Fruit fly (Drosophila melanogaster): ENCODE measurements around the gene CG32073.
A peak's percentile ranks its signal among the peaks of the same experiment; 100 is the strongest.

Gene CG32073

DNA sequence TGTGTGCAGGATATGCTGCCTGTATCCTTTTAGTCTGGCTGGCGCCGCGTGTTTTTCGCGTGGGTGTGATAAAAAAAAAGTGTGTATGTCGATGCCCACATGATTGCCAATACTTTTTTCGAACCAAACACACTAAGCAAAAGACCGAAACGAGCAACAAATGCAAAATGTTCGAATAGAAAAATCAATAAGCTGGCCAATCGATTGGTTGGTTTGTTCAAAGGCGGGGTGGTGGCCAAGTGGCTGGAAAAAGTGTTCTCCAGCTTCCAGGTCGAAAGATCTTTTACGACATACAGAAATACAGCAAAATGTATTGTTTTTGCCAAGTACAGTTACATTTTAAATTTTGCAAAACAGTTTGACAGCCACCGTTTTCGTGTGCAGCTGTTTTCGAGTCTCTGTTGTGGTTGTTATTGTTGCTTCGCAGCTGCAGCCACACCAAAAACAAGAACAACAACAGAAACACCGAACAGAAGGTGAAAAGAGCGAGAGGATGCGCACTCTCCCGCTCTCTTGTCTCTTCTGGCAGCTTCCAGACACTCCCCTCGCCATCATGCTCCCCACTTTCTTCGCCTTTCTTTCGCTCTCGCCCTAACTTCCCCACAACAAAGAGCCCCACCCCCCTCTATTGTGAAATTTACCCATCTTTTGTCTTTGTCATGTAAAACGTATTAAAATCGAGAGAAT is 16.4 kb upstream of the CG32073 start:
- TF ChIP-seq CG8478 (optimal IDR thresholded peaks at IDR 0.05) (no peak), CTCF (optimal IDR thresholded peaks at IDR 0.05) (no peak)

DNA sequence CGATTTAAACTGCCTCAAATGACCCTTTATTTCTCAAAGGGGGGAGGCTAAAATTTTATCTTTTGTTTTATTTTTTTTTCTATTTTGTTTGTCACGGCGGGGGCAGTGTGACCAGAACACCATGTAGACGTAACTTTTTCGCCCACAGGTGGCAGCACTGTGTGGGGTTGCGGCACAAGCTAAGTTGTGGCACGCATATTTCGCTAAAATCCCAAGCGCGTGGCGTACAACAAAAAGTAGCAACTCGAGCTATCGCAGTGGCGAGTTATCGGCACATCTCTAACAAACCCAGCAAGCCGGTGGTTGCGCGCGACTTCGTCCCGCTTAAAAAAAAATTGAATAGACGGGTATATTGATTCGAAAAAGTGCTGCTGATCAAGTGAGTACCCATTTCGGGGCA is 15.7 kb upstream of the CG32073 start, which contains the start of the genes Ufd1 and NaPi-III:
Gene Ufd1, minus strand, starts transcription at position 129 of the 400 bp plus-strand sequence.
Gene NaPi-III, plus strand, starts transcription at position 261 of the 400 bp plus-strand sequence.
- TF ChIP-seq CTCF (optimal IDR thresholded peaks at IDR 0.05): peak; percentile 96
- TF ChIP-seq CG8478 (optimal IDR thresholded peaks at IDR 0.05): no peak

DNA sequence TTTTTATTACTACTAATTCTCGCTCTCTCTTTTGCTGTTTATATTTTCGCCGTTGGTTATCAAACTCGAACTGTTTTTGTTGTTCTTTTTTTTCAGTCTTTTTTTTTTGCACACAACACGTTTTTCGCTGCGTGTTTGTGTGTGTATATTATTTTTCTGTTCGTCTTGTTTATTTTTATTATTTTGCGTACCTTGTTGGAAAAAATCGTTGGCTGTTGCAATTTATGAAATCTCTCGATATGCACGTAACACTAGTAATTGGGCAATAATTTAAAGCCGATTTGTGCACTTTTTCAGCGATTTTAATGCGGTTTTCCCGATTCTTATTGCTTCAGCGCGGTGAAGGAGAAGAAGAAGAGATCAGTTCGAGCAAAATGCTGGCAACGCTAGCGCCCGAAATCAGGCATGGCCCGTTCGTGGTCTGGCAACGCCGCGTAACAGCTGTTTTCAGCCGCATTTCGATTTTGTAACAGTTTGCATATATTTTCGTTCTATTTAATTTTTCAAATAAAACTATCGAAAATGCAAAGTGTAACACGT is 13.1 kb upstream of the CG32073 start, which contains the start of the genes FoxK and mRpL2:
Gene FoxK, minus strand, starts transcription at position 365 of the 540 bp plus-strand sequence.
Gene mRpL2, plus strand, starts transcription at position 429 of the 540 bp plus-strand sequence.
- TF ChIP-seq CG8478 (optimal IDR thresholded peaks at IDR 0.05): no peak
- TF ChIP-seq CTCF (optimal IDR thresholded peaks at IDR 0.05): peak; percentile 44 to 51

DNA sequence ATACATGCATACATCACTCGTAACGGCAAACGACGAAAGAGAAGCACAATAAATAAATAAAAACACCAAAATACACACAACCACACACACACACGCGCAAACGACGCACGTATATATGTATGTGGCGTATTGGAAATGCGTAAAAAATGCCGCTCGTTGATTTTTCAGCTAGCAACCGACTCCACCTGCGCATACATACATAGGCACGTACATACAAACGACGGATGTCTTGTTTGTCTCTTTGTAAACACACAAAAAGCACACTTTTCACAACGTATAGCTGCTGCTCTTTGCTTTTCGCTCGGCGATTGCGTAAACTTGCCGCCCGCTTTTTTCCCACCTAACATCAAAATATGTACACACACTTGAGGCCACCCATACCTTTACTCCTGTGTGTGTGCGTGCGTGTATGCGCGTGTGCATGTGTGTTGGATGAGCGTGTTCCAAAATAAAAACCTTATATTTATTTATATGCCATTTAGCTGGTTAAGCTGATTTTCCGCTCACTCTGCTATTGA is 12.6 kb upstream of the CG32073 start:
- no peak for TF ChIP-seq CG8478 (optimal IDR thresholded peaks at IDR 0.05)
- no peak for TF ChIP-seq CTCF (optimal IDR thresholded peaks at IDR 0.05)

DNA sequence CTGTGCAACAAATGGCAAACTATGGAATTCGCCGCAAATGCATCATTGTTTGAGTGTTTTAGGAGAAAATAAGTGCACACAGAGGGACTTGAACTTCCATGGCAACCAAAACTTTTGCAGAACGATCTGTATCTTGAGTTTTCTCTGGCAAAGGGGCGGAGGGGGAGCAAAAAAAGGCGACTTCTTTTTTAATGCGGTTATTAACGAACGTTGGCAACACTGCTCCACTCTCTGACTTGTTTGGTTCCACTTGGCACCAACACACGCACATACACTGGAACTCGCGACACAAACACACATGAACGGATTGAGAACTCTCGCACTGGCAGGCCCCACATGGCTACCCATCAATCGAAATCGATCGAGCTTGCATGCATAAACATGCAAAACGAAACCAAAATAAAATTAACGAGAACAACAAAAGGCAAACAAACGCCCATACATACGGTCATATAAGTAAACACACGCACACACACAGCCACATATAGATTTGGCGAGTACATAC is 12.1 kb upstream of the CG32073 start:
- TF ChIP-seq CTCF (optimal IDR thresholded peaks at IDR 0.05): no peak
- TF ChIP-seq CG8478 (optimal IDR thresholded peaks at IDR 0.05): no peak

DNA sequence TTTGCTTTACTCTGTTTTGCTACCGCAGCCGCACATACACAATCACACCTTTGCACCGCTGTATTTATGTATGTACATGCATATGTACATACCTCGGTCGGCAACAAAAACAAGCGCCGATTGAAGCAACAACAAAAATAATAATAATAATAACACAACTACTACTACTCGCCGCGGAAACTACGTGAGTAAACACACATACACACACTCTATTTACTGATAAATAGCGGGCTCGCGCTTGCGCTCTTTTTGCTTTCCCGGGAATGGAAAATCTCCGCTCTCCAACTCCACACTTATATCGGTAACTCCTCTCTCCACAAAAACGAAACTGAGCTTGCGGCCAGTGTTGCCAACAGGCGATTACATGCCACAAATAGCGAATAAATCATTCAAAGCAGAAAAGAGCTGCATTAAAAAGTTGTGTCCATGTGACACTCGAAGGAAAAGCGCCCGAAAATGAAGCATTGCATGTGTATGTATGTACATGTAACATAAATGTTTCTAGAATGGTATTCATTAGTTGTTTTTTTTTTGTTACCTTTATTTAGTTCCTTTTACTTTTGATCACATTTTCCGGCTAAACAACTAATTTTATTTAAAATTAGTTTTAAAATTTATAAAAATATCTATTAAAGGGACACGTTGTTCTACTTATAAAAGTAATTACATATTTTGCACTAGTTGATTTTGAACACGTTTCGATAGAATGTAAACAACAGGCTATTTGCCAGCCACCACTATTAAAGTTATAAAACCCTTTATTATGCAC is 11.4 kb upstream of the CG32073 start:
- TF ChIP-seq CG8478 (optimal IDR thresholded peaks at IDR 0.05): no peak
- no peak for TF ChIP-seq CTCF (optimal IDR thresholded peaks at IDR 0.05)

DNA sequence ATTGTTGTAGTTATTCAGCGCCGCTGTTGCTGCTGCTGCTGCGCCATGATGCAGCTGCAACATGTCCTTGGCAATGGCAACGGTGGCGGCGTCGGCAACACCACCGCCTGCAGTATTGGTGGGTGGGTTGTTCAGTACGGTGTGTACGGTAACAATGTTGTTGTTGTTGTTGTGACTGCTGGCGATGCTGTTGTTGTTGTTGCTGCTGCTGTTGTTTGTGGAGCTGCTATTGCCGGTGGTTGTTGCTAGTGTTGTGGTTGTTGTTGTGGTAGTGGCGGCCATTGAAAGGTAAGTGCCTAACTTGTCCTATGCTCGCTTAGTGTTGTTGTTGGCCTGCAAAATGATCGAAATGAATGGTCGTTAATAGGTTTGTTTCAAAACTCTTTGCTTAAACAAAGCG is 10.4 kb upstream of the CG32073 start:
- TF ChIP-seq CTCF (optimal IDR thresholded peaks at IDR 0.05) (no peak), CG8478 (optimal IDR thresholded peaks at IDR 0.05) (no peak)

DNA sequence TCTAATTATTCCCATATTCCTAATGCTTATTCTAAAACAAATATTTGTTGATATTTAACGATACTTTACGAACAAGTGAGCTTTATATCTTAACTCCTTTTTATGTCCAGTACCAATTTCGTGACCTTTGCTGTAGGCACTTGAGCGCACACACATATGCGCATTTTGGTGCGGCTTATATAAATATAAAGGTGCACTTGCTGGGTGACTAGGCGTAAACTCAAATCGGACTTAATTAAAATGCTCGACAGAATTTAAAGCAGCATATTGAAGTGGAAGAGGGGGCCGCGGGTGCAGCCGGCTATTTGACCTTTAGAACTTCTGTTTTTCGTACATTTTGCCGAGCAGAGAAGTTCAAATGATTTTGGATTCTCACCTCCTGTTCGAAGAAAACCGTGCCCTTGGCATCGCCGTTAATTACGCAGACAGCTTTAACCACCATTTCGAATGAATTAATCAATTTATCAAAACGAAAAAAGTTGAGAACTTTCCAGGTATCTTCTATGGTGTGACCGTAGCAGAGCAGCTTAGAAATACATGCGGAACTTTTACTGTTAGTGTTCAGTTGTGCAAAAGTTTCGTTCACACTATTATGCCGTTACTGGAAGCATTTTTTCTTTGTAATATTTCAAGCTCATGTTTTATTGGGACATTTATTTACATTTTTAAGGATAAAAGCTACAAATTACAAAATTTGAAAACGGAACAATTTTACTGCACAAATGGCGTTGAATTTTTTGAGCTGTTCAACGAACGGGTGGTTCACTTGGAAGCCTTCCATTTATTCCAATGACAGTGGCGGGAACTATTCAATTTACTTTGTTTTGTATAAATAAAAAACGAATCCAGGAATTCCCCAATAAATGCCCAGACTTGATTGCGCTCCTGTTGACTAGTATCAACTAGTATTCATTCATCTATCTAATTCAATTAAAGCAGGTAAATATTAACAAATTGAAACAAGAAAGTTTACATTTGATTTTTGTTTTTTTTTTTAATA is 6.1 kb upstream of the CG32073 start, which contains the start of gene Sod1:
Gene Sod1, minus strand, starts transcription at position 543 of the 1,000 bp plus-strand sequence.
- TF ChIP-seq CG8478 (optimal IDR thresholded peaks at IDR 0.05): no peak
- TF ChIP-seq CTCF (optimal IDR thresholded peaks at IDR 0.05): no peak

DNA sequence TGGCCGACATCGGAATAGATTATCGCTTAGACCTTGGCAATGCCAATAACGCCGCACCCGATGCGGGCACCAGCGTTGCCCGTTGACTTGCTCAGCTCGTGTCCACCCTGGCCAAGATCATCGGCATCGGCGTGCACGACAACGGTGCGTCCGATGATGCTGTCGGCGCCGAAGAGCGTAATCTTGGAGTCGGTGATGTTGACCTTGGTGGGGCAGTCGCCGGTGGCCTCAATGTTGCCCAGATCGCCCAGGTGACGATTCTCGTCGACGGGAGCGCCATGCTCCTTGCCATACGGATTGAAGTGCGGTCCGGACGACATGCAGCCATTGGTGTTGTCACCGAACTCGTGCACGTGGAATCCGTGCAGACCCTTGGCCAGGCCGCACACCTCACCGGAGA is 5.0 kb upstream of the CG32073 start:
- TF ChIP-seq CG8478 (optimal IDR thresholded peaks at IDR 0.05): no peak
- TF ChIP-seq CTCF (optimal IDR thresholded peaks at IDR 0.05): no peak

DNA sequence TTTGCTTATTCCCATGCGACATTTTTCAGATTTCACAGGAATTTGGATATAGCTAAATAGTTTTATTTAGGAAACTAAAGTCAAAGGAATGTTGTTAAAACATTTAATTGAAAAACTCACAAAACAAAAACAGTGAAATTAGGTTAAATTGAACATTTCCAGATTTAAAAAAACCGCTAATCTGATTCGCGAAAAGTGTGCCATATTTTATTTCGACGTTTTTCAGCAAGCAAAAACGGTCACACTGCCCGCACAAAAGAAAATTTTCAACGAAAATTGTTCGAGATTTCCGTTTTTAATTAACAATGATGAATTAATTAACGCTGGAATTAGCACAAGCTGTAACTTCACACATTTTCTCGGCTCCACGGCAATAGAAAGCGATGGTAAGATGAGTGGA is 2.1 kb upstream of the CG32073 start, which contains the start of the genes CG34012 and emei:
Gene CG34012, minus strand, starts transcription at position 52 of the 400 bp plus-strand sequence.
Gene emei, plus strand, starts transcription at position 237 of the 400 bp plus-strand sequence.
- no peak for TF ChIP-seq CG8478 (optimal IDR thresholded peaks at IDR 0.05)
- TF ChIP-seq CTCF (optimal IDR thresholded peaks at IDR 0.05): no peak

DNA sequence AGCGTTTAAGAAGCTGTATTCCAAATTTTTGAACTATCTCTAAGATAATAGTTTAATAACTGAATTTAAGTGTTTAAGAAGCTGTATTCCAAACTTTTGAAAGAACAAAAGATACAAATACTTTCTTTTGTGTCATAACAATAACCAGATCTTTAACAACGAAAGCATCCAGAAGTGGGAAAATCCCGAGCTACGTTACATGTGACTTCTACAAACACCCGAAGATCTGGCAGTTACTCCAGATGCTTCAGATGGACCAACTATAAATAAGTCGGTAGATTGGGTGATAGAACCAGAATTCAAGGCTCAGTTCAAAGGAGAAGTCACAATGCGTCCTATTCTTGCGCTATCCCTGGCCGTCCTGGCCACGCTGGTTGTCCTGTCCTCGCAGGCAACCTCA is 553 bp upstream of the CG32073 start, which contains the start of gene CG12522:
Gene CG12522, plus strand, starts transcription at position 301 of the 400 bp plus-strand sequence.
- TF ChIP-seq CTCF (optimal IDR thresholded peaks at IDR 0.05): no peak
- no peak for TF ChIP-seq CG8478 (optimal IDR thresholded peaks at IDR 0.05)

DNA sequence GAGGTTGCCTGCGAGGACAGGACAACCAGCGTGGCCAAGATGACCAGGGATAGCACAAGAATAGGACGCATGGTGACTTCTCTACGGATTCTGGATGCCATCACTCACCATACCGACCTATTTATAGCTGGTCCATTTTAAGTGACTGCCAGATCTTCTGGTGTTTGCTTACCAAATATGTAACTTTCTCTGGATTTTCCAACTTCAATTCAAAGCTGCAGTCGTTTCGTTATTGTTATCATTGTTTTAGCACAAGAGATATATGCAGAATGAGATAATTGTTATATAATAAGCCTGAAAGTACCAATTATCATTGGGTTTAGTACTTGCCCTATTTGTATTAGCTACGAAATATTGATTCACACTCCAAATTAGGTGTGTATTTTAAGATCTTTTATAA is 3.6 kb downstream of the CG32073 start, which contains the start of gene CG32071:
Gene CG32071, minus strand, starts transcription at position 101 of the 400 bp plus-strand sequence.
- TF ChIP-seq CG8478 (optimal IDR thresholded peaks at IDR 0.05) (no peak), CTCF (optimal IDR thresholded peaks at IDR 0.05) (no peak)

DNA sequence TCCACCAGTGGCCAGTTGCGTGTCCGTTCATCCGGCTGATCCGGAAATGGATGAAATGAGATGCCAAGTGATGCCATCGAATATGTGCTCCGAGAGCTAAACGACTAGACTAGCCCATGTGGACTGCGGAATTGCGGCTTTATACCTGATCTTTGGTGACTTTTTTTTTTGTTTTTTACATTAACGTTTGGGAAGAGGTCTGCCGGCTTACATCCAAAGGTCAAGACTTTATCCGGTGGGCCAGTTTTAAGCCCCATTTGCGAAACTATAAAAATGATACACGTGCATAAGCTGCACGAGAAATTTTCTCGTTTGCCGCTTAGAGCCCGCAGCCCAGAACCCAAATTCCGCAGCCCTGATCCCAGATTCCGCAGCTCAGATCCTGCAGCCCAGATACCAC is 4.5 kb downstream of the CG32073 start, which contains the start of gene Elo68alpha:
Gene Elo68alpha, minus strand, starts transcription at position 101 of the 400 bp plus-strand sequence.
- TF ChIP-seq CG8478 (optimal IDR thresholded peaks at IDR 0.05) (no peak), CTCF (optimal IDR thresholded peaks at IDR 0.05) (no peak)
